Fruit fly (Drosophila melanogaster) whole organism, wandering third instar larva: ENCODE data around the gene CG8568.

Experiments
- Jra ChIP-seq: sonication (Bioruptor generic); optimal IDR thresholded peaks from 2 replicates; lab custom pipeline; 2016; ENCODE audit warnings: missing biosample characterization, missing genetic modification characterization
- jim ChIP-seq: fragments of 175-275, 200-325 bp; sonication (Bioruptor generic); optimal IDR thresholded peaks from 2 replicates; lab custom pipeline; 2016; ENCODE audit warnings: missing biosample characterization, mild to moderate bottlenecking, missing genetic modification characterization

dm6 chrX:17495244-17495798, 43.0 kb upstream of the CG8568 start:
- no peak for TF ChIP-seq Jra
- TF ChIP-seq jim (GFP tag; lab: Kevin White, UChicago): no peak
